Worm (Caenorhabditis elegans) whole organism, L4/young adult: Measurements from ENCODE around the gene K08D8.9.

Experiments
- dao-5 ChIP-seq: sonication (generic microtip); optimal IDR thresholded peaks from 2 replicates; lab custom pipeline; 2016; ENCODE audit warnings: missing genotype, missing genetic modification characterization, moderate library complexity, missing compliant biosample characterization
- him-1 ChIP-seq: sonication (generic microtip); optimal IDR thresholded peaks from 2 replicates; lab custom pipeline; 2016; ENCODE audit warnings: missing genotype, missing genetic modification reagents, missing genetic modification characterization, missing compliant biosample characterization

- TF ChIP-seq him-1 (tag; lab: Kevin White, UChicago), result no peak
- TF ChIP-seq dao-5 (tag; lab: Kevin White, UChicago), result no peak
Measured at ce11 chrIV:12901602-12902001, 2.1 kb downstream of the K08D8.9 start.
